Worm (Caenorhabditis elegans) whole organism, mixed stage, embryonic: ENCODE results near the gene ZK1193.2.

Experiments
- M03D4.4 ChIP-seq: sonication (generic microtip); optimal IDR thresholded peaks from 2 replicates; lab custom pipeline; 2017; ENCODE audit warnings: mild to moderate bottlenecking, missing genetic modification characterization, missing compliant biosample characterization
- ceh-43 ChIP-seq: fragments of 200-800 bp; sonication (Bioruptor generic); optimal IDR thresholded peaks from 2 replicates; lab custom pipeline; 2018; ENCODE audit warnings: mild to moderate bottlenecking, missing genetic modification characterization, moderate library complexity, missing compliant biosample characterization
- drap-1 ChIP-seq: fragments of 200-800 bp; sonication (Bioruptor generic); optimal IDR thresholded peaks from 3 replicates; lab custom pipeline; 2018; ENCODE audit warnings: mild to moderate bottlenecking, missing genetic modification characterization, missing compliant biosample characterization
- elt-1 ChIP-seq: sonication (generic microtip); optimal IDR thresholded peaks from 2 replicates; lab custom pipeline; 2017; ENCODE audit warnings: missing genetic modification characterization, mild to moderate bottlenecking, missing compliant biosample characterization, antibody characterized with exemption, moderate library complexity, borderline replicate concordance; ENCODE audit not compliant: insufficient read depth
- elt-3 ChIP-seq: fragments of 150-350 bp; optimal IDR thresholded peaks from 2 replicates; lab custom pipeline; 2014; ENCODE audit warnings: missing biosample characterization, missing genetic modification characterization
- flh-1 ChIP-seq: fragments of 200-800 bp; sonication (Bioruptor generic); optimal IDR thresholded peaks from 2 replicates; lab custom pipeline; 2018; ENCODE audit warnings: mild to moderate bottlenecking, missing genetic modification characterization, moderate library complexity, missing compliant biosample characterization
- lsy-2 ChIP-seq: fragments of 150-350 bp; optimal IDR thresholded peaks from 2 replicates; lab custom pipeline; 2014; ENCODE audit warnings: missing biosample characterization, missing genetic modification characterization
- nhr-2 ChIP-seq: fragments of 150-350 bp; optimal IDR thresholded peaks from 2 replicates; lab custom pipeline; 2014; ENCODE audit warnings: missing biosample characterization, missing genetic modification characterization
- sptf-1 ChIP-seq: sonication (generic microtip); optimal IDR thresholded peaks from 2 replicates; lab custom pipeline; 2017; ENCODE audit warnings: mild to moderate bottlenecking, missing genetic modification characterization, moderate library complexity, missing compliant biosample characterization
- unc-39 ChIP-seq: fragments of 150-350 bp; optimal IDR thresholded peaks from 2 replicates; lab custom pipeline; 2014; ENCODE audit warnings: missing biosample characterization, missing genetic modification characterization

DNA sequence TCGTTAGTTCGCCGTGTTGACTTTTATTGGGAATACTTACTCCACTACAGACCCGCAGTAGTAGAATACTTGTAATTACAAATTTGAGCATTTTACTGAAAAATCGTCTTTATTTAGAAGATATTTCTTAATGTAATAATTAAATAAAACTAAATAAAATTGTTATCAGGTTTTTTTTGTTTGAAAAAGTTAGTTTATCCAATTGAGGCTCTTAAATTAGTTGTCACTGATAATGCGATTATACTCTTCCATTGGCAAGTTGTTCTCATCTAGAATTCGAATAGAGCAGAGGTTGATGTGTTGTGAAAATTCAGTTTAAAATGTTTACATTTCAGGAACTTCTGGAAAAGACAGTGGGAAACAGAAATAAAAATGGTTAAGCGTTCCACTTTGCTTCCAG, at the start of gene ZK1193.2:
- TF ChIP-seq drap-1 (GFP tag; lab: Kevin White, UChicago) (no peak), sptf-1 (tag; lab: Kevin White, UChicago) (no peak), elt-1 (tag; lab: Kevin White, UChicago) (no peak), ceh-43 (GFP tag; lab: Kevin White, UChicago) (no peak), unc-39 (no peak), M03D4.4 (no peak), lsy-2 (tag; lab: Kevin White, UChicago) (no peak), nhr-2 (tag; lab: Kevin White, UChicago) (no peak), elt-3 (tag; lab: Kevin White, UChicago) (no peak), flh-1 (GFP tag; lab: Kevin White, UChicago) (no peak)
